Fruit fly (Drosophila melanogaster) whole organism, embryonic: Measurements from ENCODE around the gene Chchd2.

Experiments used
- Atf-2 ChIP-seq: fragments of 200-800 bp; sonication (Bioruptor generic); optimal IDR thresholded peaks from 2 replicates; lab custom pipeline; 2016; ENCODE audit warnings: missing biosample characterization, missing genetic modification characterization
- B-H1 ChIP-seq: fragments of 200-800 bp; sonication (Bioruptor generic); IDR thresholded peaks from 3 replicates; pipeline ENCODE4 v1.3.6; 2022; ENCODE audit warnings: missing biosample characterization, missing genetic modification characterization
- CG10209 ChIP-seq: fragments of 200-800 bp; sonication (Bioruptor generic); optimal IDR thresholded peaks from 3 replicates; lab custom pipeline; 2017; ENCODE audit warnings: missing biosample characterization, mild to moderate bottlenecking, missing genetic modification characterization, missing genetic modification reagents
- CG10959 ChIP-seq: fragments of 200-800 bp; sonication (Bioruptor generic); IDR thresholded peaks from 2 replicates; pipeline ENCODE4 v1.3.6; 2022; ENCODE audit warnings: missing biosample characterization, missing genetic modification characterization
- CG12071 ChIP-seq: fragments of 200-800 bp; sonication (Bioruptor generic); optimal IDR thresholded peaks from 3 replicates; lab custom pipeline; 2018; ENCODE audit warnings: missing biosample characterization, mild to moderate bottlenecking, missing genetic modification characterization
- CG12219 ChIP-seq: fragments of 200-800 bp; sonication (Bioruptor generic); optimal IDR thresholded peaks from 3 replicates; lab custom pipeline; 2018; ENCODE audit warnings: missing biosample characterization, mild to moderate bottlenecking, missing genetic modification characterization
- CG12391 ChIP-seq: fragments of 200-800 bp; sonication (Bioruptor generic); optimal IDR thresholded peaks from 3 replicates; lab custom pipeline; 2018; ENCODE audit warnings: missing biosample characterization, mild to moderate bottlenecking, missing genetic modification characterization, moderate library complexity
- CG13624 ChIP-seq: fragments of 200-800 bp; sonication (Bioruptor generic); optimal IDR thresholded peaks from 2 replicates; lab custom pipeline; 2016; ENCODE audit warnings: missing biosample characterization, missing genetic modification characterization
- CG14050 ChIP-seq: fragments of 200-800 bp; sonication (Bioruptor generic); IDR thresholded peaks from 3 replicates; pipeline ENCODE4 v1.3.6; 2022; ENCODE audit warnings: missing biosample characterization, missing genetic modification characterization
- CG30403 ChIP-seq: fragments of 200-800 bp; sonication (Bioruptor generic); optimal IDR thresholded peaks from 3 replicates; lab custom pipeline; 2016; ENCODE audit warnings: missing biosample characterization, missing genetic modification characterization
- CG33557 ChIP-seq: fragments of 200-800 bp; sonication (Bioruptor generic); optimal IDR thresholded peaks from 2 replicates; lab custom pipeline; 2019; ENCODE audit warnings: missing biosample characterization, mild to moderate bottlenecking, missing genetic modification characterization, moderate library complexity
- CG4820 ChIP-seq: fragments of 200-800 bp; sonication (Bioruptor generic); optimal IDR thresholded peaks from 3 replicates; lab custom pipeline; 2016; ENCODE audit warnings: missing biosample characterization, missing genetic modification characterization
- CG6683 ChIP-seq: fragments of 200-800 bp; sonication (Bioruptor generic); optimal IDR thresholded peaks from 2 replicates; lab custom pipeline; 2017; ENCODE audit warnings: missing biosample characterization, mild to moderate bottlenecking, missing genetic modification characterization, missing genetic modification reagents
- CG8359 ChIP-seq: fragments of 200-800 bp; sonication (Bioruptor generic); optimal IDR thresholded peaks from 2 replicates; lab custom pipeline; 2017; ENCODE audit warnings: missing biosample characterization, mild to moderate bottlenecking, missing genetic modification characterization, borderline replicate concordance
- CG8478 ChIP-seq: fragments of >200 bp; optimal IDR thresholded peaks from 2 replicates; lab custom pipeline; 2018
- CG9817 ChIP-seq: fragments of 200-800 bp; sonication (Bioruptor generic); optimal IDR thresholded peaks from 2 replicates; lab custom pipeline; 2018; ENCODE audit warnings: missing biosample characterization, mild to moderate bottlenecking, missing genetic modification characterization, moderate library complexity
- CG9932 ChIP-seq: fragments of 200-800 bp; sonication (Bioruptor generic); IDR thresholded peaks from 2 replicates; pipeline ENCODE4 v1.3.6; 2022; ENCODE audit warnings: missing biosample characterization, missing genetic modification characterization
- Camta ChIP-seq: fragments of 200-800 bp; sonication (Bioruptor generic); optimal IDR thresholded peaks from 2 replicates; lab custom pipeline; 2016; ENCODE audit warnings: missing biosample characterization, missing genetic modification characterization
- H15 ChIP-seq: fragments of 200-800 bp; sonication (Bioruptor generic); IDR thresholded peaks from 3 replicates; pipeline ENCODE4 v1.3.6; 2022; ENCODE audit warnings: missing biosample characterization, missing genetic modification characterization
- Lim3 ChIP-seq: fragments of 200-800 bp; sonication (Bioruptor generic); IDR thresholded peaks from 2 replicates; pipeline ENCODE4 v1.3.6; 2022; ENCODE audit warnings: missing biosample characterization, missing genetic modification characterization
- Nf-YA ChIP-seq: fragments of 200-800 bp; sonication (Bioruptor generic); IDR thresholded peaks from 2 replicates; pipeline ENCODE4 v1.3.6; 2022; ENCODE audit warnings: missing biosample characterization, missing genetic modification characterization
- Nf-YC ChIP-seq: fragments of 200-800 bp; optimal IDR thresholded peaks from 3 replicates; lab custom pipeline; 2019; ENCODE audit warnings: missing biosample characterization, mild to moderate bottlenecking, missing genetic modification characterization, moderate library complexity
- Stat92E ChIP-seq, 3 experiments: fragments of >200 bp in 2 of 3; fragments of 200-800 bp in 1 of 3; sonication (Bioruptor generic) in 1 of 3; optimal IDR thresholded peaks; 2 replicates each; lab custom pipeline; 2017 to 2019; ENCODE audit warnings: missing biosample characterization in 3 of 3, missing genetic modification characterization in 3 of 3, mild to moderate bottlenecking in 1 of 3, moderate library complexity in 1 of 3
- YL-1 ChIP-seq: fragments of 200-800 bp; sonication (Bioruptor generic); optimal IDR thresholded peaks from 3 replicates; lab custom pipeline; 2017; ENCODE audit warnings: missing biosample characterization, mild to moderate bottlenecking, missing genetic modification characterization
- ab ChIP-seq: fragments of 200-800 bp; sonication (Bioruptor generic); optimal IDR thresholded peaks from 2 replicates; lab custom pipeline; 2016; ENCODE audit warnings: missing biosample characterization, missing genetic modification characterization
- ash1 ChIP-seq: fragments of 200-800 bp; sonication (Bioruptor generic); optimal IDR thresholded peaks from 2 replicates; lab custom pipeline; 2018; ENCODE audit warnings: missing biosample characterization, mild to moderate bottlenecking, missing genetic modification characterization
- bab2 ChIP-seq: fragments of 200-800 bp; sonication (Bioruptor generic); optimal IDR thresholded peaks from 2 replicates; lab custom pipeline; 2016; ENCODE audit warnings: missing biosample characterization, missing genetic modification characterization
- cad ChIP-seq: fragments of >200 bp; optimal IDR thresholded peaks from 2 replicates; lab custom pipeline; 2017; ENCODE audit warnings: missing biosample characterization, missing genetic modification characterization
- cg ChIP-seq: fragments of 200-800 bp; sonication (Bioruptor generic); optimal IDR thresholded peaks from 3 replicates; lab custom pipeline; 2019; ENCODE audit warnings: missing biosample characterization, mild to moderate bottlenecking, missing genetic modification characterization, moderate library complexity
- chm ChIP-seq: fragments of 200-800 bp; sonication (Bioruptor generic); IDR thresholded peaks from 2 replicates; pipeline ENCODE4 v1.3.6; 2022; ENCODE audit warnings: missing biosample characterization, missing genetic modification characterization
- cwo ChIP-seq: fragments of 200-800 bp; sonication (Bioruptor generic); optimal IDR thresholded peaks from 3 replicates; lab custom pipeline; 2017; ENCODE audit warnings: missing biosample characterization, missing genetic modification characterization, mild to moderate bottlenecking, moderate library complexity, missing genetic modification reagents
- dmrt99B ChIP-seq: fragments of 200-800 bp; sonication (Bioruptor generic); optimal IDR thresholded peaks from 2 replicates; lab custom pipeline; 2018; ENCODE audit warnings: missing biosample characterization, mild to moderate bottlenecking, missing genetic modification characterization, moderate library complexity
- dysf ChIP-seq: fragments of 200-800 bp; sonication (Bioruptor generic); IDR thresholded peaks from 3 replicates; pipeline ENCODE4 v1.3.6; 2022; ENCODE audit warnings: missing biosample characterization, missing genetic modification characterization
- exex ChIP-seq: fragments of 200-800 bp; sonication (Bioruptor generic); optimal IDR thresholded peaks from 4 replicates; lab custom pipeline; 2018; ENCODE audit warnings: missing biosample characterization, mild to moderate bottlenecking, missing genetic modification characterization, moderate library complexity
- gcm ChIP-seq: fragments of 200-800 bp; sonication (Bioruptor generic); optimal IDR thresholded peaks from 2 replicates; lab custom pipeline; 2019; ENCODE audit warnings: missing biosample characterization, mild to moderate bottlenecking, missing genetic modification characterization, moderate library complexity
- h ChIP-seq: fragments of >200 bp; optimal IDR thresholded peaks from 2 replicates; lab custom pipeline; 2017
- luna ChIP-seq: fragments of 200-800 bp; sonication (Bioruptor generic); optimal IDR thresholded peaks from 2 replicates; lab custom pipeline; 2016; ENCODE audit warnings: missing biosample characterization, missing genetic modification characterization
- nerfin-2 ChIP-seq: fragments of 200-800 bp; sonication (Bioruptor generic); IDR thresholded peaks from 2 replicates; pipeline ENCODE4 v1.3.6; 2022; ENCODE audit warnings: missing biosample characterization, missing genetic modification characterization; ENCODE audit not compliant: partially characterized antibody
- oc ChIP-seq: fragments of 200-800 bp; sonication (Bioruptor generic); optimal IDR thresholded peaks from 2 replicates; lab custom pipeline; 2018; ENCODE audit warnings: missing biosample characterization, mild to moderate bottlenecking, missing genetic modification characterization, moderate library complexity
- pita ChIP-seq: fragments of 200-800 bp; sonication (Bioruptor generic); optimal IDR thresholded peaks from 2 replicates; lab custom pipeline; 2017; ENCODE audit warnings: missing biosample characterization, mild to moderate bottlenecking, missing genetic modification characterization
- psq ChIP-seq: fragments of 200-800 bp; sonication (Bioruptor generic); optimal IDR thresholded peaks from 2 replicates; lab custom pipeline; 2017; ENCODE audit warnings: missing biosample characterization, missing genetic modification characterization
- repo ChIP-seq: fragments of 200-800 bp; sonication (Bioruptor generic); optimal IDR thresholded peaks from 2 replicates; lab custom pipeline; 2016; ENCODE audit warnings: missing biosample characterization, missing genetic modification characterization
- run ChIP-seq: fragments of 200-800 bp; sonication (Bioruptor generic); optimal IDR thresholded peaks from 3 replicates; lab custom pipeline; 2018; ENCODE audit warnings: missing biosample characterization, mild to moderate bottlenecking, missing genetic modification characterization
- sens-2 ChIP-seq: fragments of 200-800 bp; sonication (Bioruptor generic); IDR thresholded peaks from 2 replicates; pipeline ENCODE4 v1.3.6; 2022; ENCODE audit warnings: missing biosample characterization, missing genetic modification characterization
- slou ChIP-seq: fragments of 200-800 bp; sonication (Bioruptor generic); optimal IDR thresholded peaks from 3 replicates; lab custom pipeline; 2016; ENCODE audit warnings: missing biosample characterization, missing genetic modification characterization
- so ChIP-seq: fragments of 200-800 bp; sonication (Bioruptor generic); IDR thresholded peaks from 3 replicates; pipeline ENCODE4 v1.3.6; 2022; ENCODE audit warnings: missing biosample characterization, missing genetic modification characterization
- stc ChIP-seq: fragments of 200-800 bp; sonication (Bioruptor generic); IDR thresholded peaks from 2 replicates; pipeline ENCODE4 v1.3.6; 2022; ENCODE audit warnings: missing biosample characterization, missing genetic modification characterization
- tx ChIP-seq: fragments of 200-800 bp; sonication (Bioruptor generic); optimal IDR thresholded peaks from 2 replicates; lab custom pipeline; 2016; ENCODE audit warnings: missing biosample characterization, missing genetic modification characterization
- unpg ChIP-seq: fragments of 200-800 bp; sonication (Bioruptor generic); optimal IDR thresholded peaks from 3 replicates; lab custom pipeline; 2018; ENCODE audit warnings: missing biosample characterization, mild to moderate bottlenecking, missing genetic modification characterization, moderate library complexity
- zen ChIP-seq: fragments of 200-800 bp; sonication (Bioruptor generic); optimal IDR thresholded peaks from 3 replicates; lab custom pipeline; 2018; ENCODE audit warnings: missing biosample characterization, mild to moderate bottlenecking, missing genetic modification characterization, moderate library complexity

Chchd2 gene

DNA sequence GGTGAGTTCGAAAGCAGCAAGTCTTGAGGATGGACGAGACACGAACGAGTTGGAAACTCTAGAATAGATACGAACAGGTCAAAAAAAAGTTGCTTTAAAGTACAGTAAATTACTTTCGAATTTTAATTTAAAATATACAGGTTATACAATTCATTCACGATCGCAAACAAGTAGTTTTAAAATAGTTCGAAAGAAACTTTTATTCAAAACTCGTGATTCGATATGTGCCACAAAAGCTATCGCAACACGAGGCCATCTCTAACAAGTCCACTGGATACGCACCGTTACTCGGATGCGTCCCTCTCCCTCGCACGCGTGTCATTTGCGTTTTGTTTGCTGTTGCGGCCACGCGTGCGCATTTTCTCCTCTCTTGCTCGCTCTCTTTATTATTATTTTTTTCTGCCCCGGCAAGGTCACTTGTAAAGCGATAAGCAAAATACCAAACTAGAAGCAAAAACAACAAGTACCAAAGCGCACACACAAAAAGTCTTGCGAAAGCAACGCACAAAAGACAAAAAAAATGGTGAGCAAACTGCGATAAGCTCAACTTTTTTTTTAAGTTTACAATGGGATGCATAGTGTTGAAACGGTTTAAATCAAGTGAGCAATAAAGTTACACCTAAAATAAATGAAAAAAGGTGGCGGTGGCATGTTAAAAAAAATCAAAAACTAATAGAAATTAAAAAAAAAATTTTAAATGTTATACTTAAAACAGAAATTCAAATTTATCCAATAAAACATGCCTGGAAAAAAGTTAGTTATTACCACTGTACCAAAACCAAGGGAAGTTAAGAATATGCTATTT lies 23.6 kb upstream of the Chchd2 start (continued):
- TF ChIP-seq Nf-YC (tag; lab: Kevin White, UChicago) (peak; percentile 57), oc (tag; lab: Kevin White, UChicago) (no peak), CG13624 (GFP tag; lab: Kevin White, UChicago) (peak; percentile 22), CG10959 (GFP tag; lab: Robert Waterston, UW) (no peak), CG33557 (GFP tag; lab: Kevin White, UChicago) (peak; percentile 69), CG8478 (no peak), sens-2 (0 out of 2 replicates have a peak, but pooled peaks have one; percentile 40), cad (GFP tag; lab: Kevin White, UChicago) (no peak), CG10209 (GFP tag; lab: Kevin White, UChicago) (peak; percentile 65), Stat92E (GFP tag; optimal IDR thresholded peaks at IDR 0.05; lab: Kevin White, UChicago) (no peak), unpg (GFP tag; lab: Kevin White, UChicago) (peak; percentile 77), CG4820 (peak; percentile 27), run (tag; lab: Kevin White, UChicago) (no peak), Nf-YA (GFP tag; lab: Robert Waterston, UW) (peak; percentile 53; the same call in 1 of the 2 replicates), CG12391 (tag; lab: Kevin White, UChicago) (peak; percentile 47), tx (GFP tag; lab: Kevin White, UChicago) (peak; percentile 22), ab (GFP tag; lab: Kevin White, UChicago) (no peak), CG9817 (tag; lab: Kevin White, UChicago) (peak; percentile 43), Atf-2 (GFP tag; lab: Kevin White, UChicago) (no peak), cwo (peak; percentile 78), cg (GFP tag; lab: Kevin White, UChicago) (peak; percentile 12), H15 (0 out of 3 replicates have a peak, but pooled peaks have one; percentile 30), gcm (GFP tag; lab: Kevin White, UChicago) (peak; percentile 8), CG12071 (GFP tag; lab: Kevin White, UChicago) (no peak), pita (GFP tag; lab: Kevin White, UChicago) (no peak), stc (GFP tag; lab: Robert Waterston, UW) (peak; percentile 85), nerfin-2 (GFP tag; lab: Robert Waterston, UW) (peak; percentile 82), dmrt99B (peak; percentile 85), exex (tag; lab: Kevin White, UChicago) (peak; percentile 62), so (GFP tag; lab: Robert Waterston, UW) (peak; percentile 65), CG30403 (GFP tag; lab: Kevin White, UChicago) (peak; percentile 32), luna (no peak), h (lab: Kevin White, UChicago) (no peak), repo (no peak), CG9932 (peak; percentile 63), YL-1 (GFP tag; lab: Kevin White, UChicago) (peak; percentile 14), B-H1 (GFP tag; lab: Robert Waterston, UW) (peak; percentile 53; the same call in 2 of the 3 replicates), bab2 (no peak), zen (tag; lab: Kevin White, UChicago) (no peak), Lim3 (no peak), CG8359 (GFP tag; lab: Kevin White, UChicago) (no peak), ash1 (no peak), CG6683 (GFP tag; lab: Kevin White, UChicago) (peak; percentile 50), CG14050 (GFP tag; lab: Robert Waterston, UW) (peak; percentile 72), Camta (GFP tag; lab: Kevin White, UChicago) (no peak), psq (GFP tag; lab: Kevin White, UChicago) (no peak), slou (GFP tag; lab: Kevin White, UChicago) (no peak), CG12219 (GFP tag; lab: Kevin White, UChicago) (peak; percentile 2), dysf (GFP tag; lab: Robert Waterston, UW) (peak; percentile 82), chm (peak; percentile 40; the same call in 1 of the 2 replicates)
